Worm (Caenorhabditis elegans): ENCODE data around the gene arcp-1.

Gene arcp-1

ce11 chrIII:3738331-3738730, 20.9 kb downstream of the arcp-1 start:
- TF ChIP-seq ceh-13 (GFP tag; optimal IDR thresholded peaks at IDR 0.05) (no peak), sea-1 (GFP tag; conservative IDR thresholded peaks at IDR 0.05) (no peak), tra-4 (tag; optimal IDR thresholded peaks at IDR 0.05) (no peak)

ce11 chrIII:3737742-3738141, 21.5 kb downstream of the arcp-1 start:
- TF ChIP-seq tbx-11 (GFP tag; IDR thresholded peaks at IDR 0.05) = no peak
- no peak for TF ChIP-seq sea-1 (GFP tag; conservative IDR thresholded peaks at IDR 0.05)
- no peak for TF ChIP-seq hmbx-1 (tag; optimal IDR thresholded peaks at IDR 0.05)
- TF ChIP-seq ceh-13 (GFP tag; optimal IDR thresholded peaks at IDR 0.05) = no peak
- no peak for TF ChIP-seq hmg-4 (GFP tag; optimal IDR thresholded peaks at IDR 0.05)
- TF ChIP-seq ceh-36 (tag; optimal IDR thresholded peaks at IDR 0.05) = no peak
- no peak for TF ChIP-seq F13C5.2 (tag; optimal IDR thresholded peaks at IDR 0.05)
- no peak for TF ChIP-seq tra-4 (tag; optimal IDR thresholded peaks at IDR 0.05)
- TF ChIP-seq B0310.2 (tag; optimal IDR thresholded peaks at IDR 0.05) = no peak
- no peak for TF ChIP-seq ama-1 (optimal IDR thresholded peaks at IDR 0.05)
- no peak for TF ChIP-seq scrt-1 (GFP tag; IDR thresholded peaks at IDR 0.05)
- no peak for TF ChIP-seq aly-1 (tag; optimal IDR thresholded peaks at IDR 0.05)
- no peak for TF ChIP-seq flt-1 (GFP tag; IDR thresholded peaks at IDR 0.05)
- no peak for TF ChIP-seq pes-1 (GFP tag; IDR thresholded peaks at IDR 0.05)

- TF ChIP-seq hmg-4 (GFP tag; optimal IDR thresholded peaks at IDR 0.05) = no peak
- no peak for TF ChIP-seq ama-1 (optimal IDR thresholded peaks at IDR 0.05)
- no peak for TF ChIP-seq ceh-36 (tag; optimal IDR thresholded peaks at IDR 0.05)
- TF ChIP-seq tra-4 (tag; optimal IDR thresholded peaks at IDR 0.05) = no peak
- TF ChIP-seq tbx-37 (GFP tag; conservative IDR thresholded peaks at IDR 0.05) = no peak
- no peak for TF ChIP-seq B0310.2 (tag; optimal IDR thresholded peaks at IDR 0.05)
Observed at ce11 chrIII:3736302-3736701, 22.9 kb downstream of the arcp-1 start, which contains the start of gene F34D10.4. Gene F34D10.4 (plus strand): TSS chrIII:3736602.

- TF ChIP-seq aly-1 (tag; optimal IDR thresholded peaks at IDR 0.05) (no peak), hmg-4 (GFP tag; optimal IDR thresholded peaks at IDR 0.05) (no peak), F13C5.2 (tag; optimal IDR thresholded peaks at IDR 0.05) (no peak), ceh-13 (GFP tag; optimal IDR thresholded peaks at IDR 0.05) (no peak), pes-1 (GFP tag; IDR thresholded peaks at IDR 0.05) (no peak), flt-1 (GFP tag; IDR thresholded peaks at IDR 0.05) (no peak), B0310.2 (tag; optimal IDR thresholded peaks at IDR 0.05) (no peak), tbx-11 (GFP tag; IDR thresholded peaks at IDR 0.05) (0 out of 2 replicates have a peak, but pooled peaks have one; percentile 24)
Observed at ce11 chrIII:3735509-3736255, 23.5 kb downstream of the arcp-1 start.

- TF ChIP-seq aly-1 (tag; optimal IDR thresholded peaks at IDR 0.05) (no peak), ceh-13 (GFP tag; optimal IDR thresholded peaks at IDR 0.05) (no peak), hmbx-1 (tag; optimal IDR thresholded peaks at IDR 0.05) (no peak), ets-7 (tag; optimal IDR thresholded peaks at IDR 0.05) (no peak), ama-1 (optimal IDR thresholded peaks at IDR 0.05) (no peak), scrt-1 (GFP tag; IDR thresholded peaks at IDR 0.05) (no peak), hnd-1 (tag; optimal IDR thresholded peaks at IDR 0.05) (no peak), tra-4 (tag; optimal IDR thresholded peaks at IDR 0.05) (no peak), sea-1 (GFP tag; conservative IDR thresholded peaks at IDR 0.05) (no peak), hmg-4 (GFP tag; optimal IDR thresholded peaks at IDR 0.05) (no peak), F13C5.2 (tag; optimal IDR thresholded peaks at IDR 0.05) (no peak), tbx-37 (GFP tag; conservative IDR thresholded peaks at IDR 0.05) (no peak)
Observed at ce11 chrIII:3734990-3735389, 24.2 kb downstream of the arcp-1 start, which contains the start of gene evl-18. Gene evl-18 (minus strand): TSS chrIII:3735039.

ce11 chrIII:3734007-3734406, 25.2 kb downstream of the arcp-1 start, which contains the start of gene F34D10.3:
Gene F34D10.3 (plus strand): TSS chrIII:3734255.
- TF ChIP-seq ama-1 (optimal IDR thresholded peaks at IDR 0.05) = no peak
- no peak for TF ChIP-seq ceh-36 (tag; optimal IDR thresholded peaks at IDR 0.05)
- TF ChIP-seq tbx-37 (GFP tag; conservative IDR thresholded peaks at IDR 0.05) = no peak
- no peak for TF ChIP-seq hmg-4 (GFP tag; optimal IDR thresholded peaks at IDR 0.05)
- TF ChIP-seq hmbx-1 (tag; optimal IDR thresholded peaks at IDR 0.05) = no peak
- TF ChIP-seq ets-7 (tag; optimal IDR thresholded peaks at IDR 0.05) = no peak
- TF ChIP-seq flt-1 (GFP tag; IDR thresholded peaks at IDR 0.05) = no peak
- TF ChIP-seq hnd-1 (tag; optimal IDR thresholded peaks at IDR 0.05) = no peak
- no peak for TF ChIP-seq ceh-13 (GFP tag; optimal IDR thresholded peaks at IDR 0.05)
- no peak for TF ChIP-seq sea-1 (GFP tag; conservative IDR thresholded peaks at IDR 0.05)
- no peak for TF ChIP-seq tbx-11 (GFP tag; IDR thresholded peaks at IDR 0.05)
- no peak for TF ChIP-seq tra-4 (tag; optimal IDR thresholded peaks at IDR 0.05)
- TF ChIP-seq scrt-1 (GFP tag; IDR thresholded peaks at IDR 0.05) = no peak
- TF ChIP-seq pes-1 (GFP tag; IDR thresholded peaks at IDR 0.05) = no peak
- TF ChIP-seq F13C5.2 (tag; optimal IDR thresholded peaks at IDR 0.05) = no peak
- TF ChIP-seq B0310.2 (tag; optimal IDR thresholded peaks at IDR 0.05) = no peak
- no peak for TF ChIP-seq aly-1 (tag; optimal IDR thresholded peaks at IDR 0.05)

ce11 chrIII:3730475-3730874, 28.7 kb downstream of the arcp-1 start, which contains the start of gene F34D10.8:
Gene F34D10.8 (plus strand): TSS chrIII:3730775.
- TF ChIP-seq hnd-1 (tag; optimal IDR thresholded peaks at IDR 0.05) (no peak), F13C5.2 (tag; optimal IDR thresholded peaks at IDR 0.05) (no peak), scrt-1 (GFP tag; IDR thresholded peaks at IDR 0.05) (no peak), pes-1 (GFP tag; IDR thresholded peaks at IDR 0.05) (no peak), ama-1 (optimal IDR thresholded peaks at IDR 0.05) (no peak), flt-1 (GFP tag; IDR thresholded peaks at IDR 0.05) (no peak), tbx-37 (GFP tag; conservative IDR thresholded peaks at IDR 0.05) (no peak), ceh-36 (tag; optimal IDR thresholded peaks at IDR 0.05) (no peak), tra-4 (tag; optimal IDR thresholded peaks at IDR 0.05) (no peak), tbx-11 (GFP tag; IDR thresholded peaks at IDR 0.05) (no peak), aly-1 (tag; optimal IDR thresholded peaks at IDR 0.05) (no peak), ets-7 (tag; optimal IDR thresholded peaks at IDR 0.05) (no peak), hmbx-1 (tag; optimal IDR thresholded peaks at IDR 0.05) (no peak), B0310.2 (tag; optimal IDR thresholded peaks at IDR 0.05) (no peak), hmg-4 (GFP tag; optimal IDR thresholded peaks at IDR 0.05) (no peak)
